Fruit fly (Drosophila melanogaster): ENCODE data around the gene osa.

DNA sequence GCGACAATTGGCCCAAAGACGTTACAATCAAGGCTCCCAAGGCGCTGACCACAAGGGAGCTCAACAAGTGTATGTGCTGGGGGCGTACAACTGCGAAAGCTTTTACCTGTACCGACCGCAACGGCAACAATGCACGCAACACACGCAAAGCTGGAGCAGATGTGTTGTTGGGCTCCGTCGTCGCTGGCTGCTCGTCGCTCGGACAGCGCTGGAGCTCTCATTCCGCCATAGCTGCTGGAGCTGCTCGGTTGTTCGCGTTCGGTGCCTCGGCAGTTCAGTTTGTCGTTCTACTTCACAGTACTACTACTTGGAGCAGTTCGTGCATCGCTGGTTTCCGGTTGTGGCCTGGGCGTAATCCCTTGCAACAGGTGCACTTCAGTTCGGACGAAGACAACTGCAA, 7.4 kb upstream of the osa start, which contains the start of gene Lgr1:
- no peak for TF ChIP-seq EcR (GFP tag; optimal IDR thresholded peaks at IDR 0.05)
- TF ChIP-seq Pif1A (GFP tag; optimal IDR thresholded peaks at IDR 0.05): no peak

All from whole organism, pupa.